Worm (Caenorhabditis elegans) whole organism, L4 larva: ENCODE results near the gene W04H10.5.

Source experiments
- aha-1 ChIP-seq: fragments of 150-350 bp; peaks from one replicate; lab custom pipeline; 2014; ENCODE audit warnings: missing biosample characterization, missing genetic modification characterization
- aly-2 ChIP-seq: sonication (generic microtip); optimal IDR thresholded peaks from 2 replicates; lab custom pipeline; 2018; ENCODE audit warnings: missing biosample characterization, missing genetic modification characterization
- ceh-82 ChIP-seq: sonication (generic microtip); optimal IDR thresholded peaks from 2 replicates; lab custom pipeline; 2017; ENCODE audit warnings: missing biosample characterization, missing genetic modification characterization
- cey-2 ChIP-seq: sonication (generic microtip); optimal IDR thresholded peaks from 3 replicates; lab custom pipeline; 2017; ENCODE audit warnings: missing genetic modification characterization, mild to moderate bottlenecking, missing compliant biosample characterization, antibody characterized with exemption, borderline replicate concordance; ENCODE audit not compliant: insufficient read depth
- daf-8 ChIP-seq: fragments of 200-800 bp; sonication (Bioruptor generic); IDR thresholded peaks from 2 replicates; pipeline ENCODE4 v1.3.6; 2022; ENCODE audit warnings: missing genetic modification characterization, missing compliant biosample characterization
- fkh-10 ChIP-seq: fragments of 150-350 bp; optimal IDR thresholded peaks from 2 replicates; lab custom pipeline; 2014; ENCODE audit warnings: missing biosample characterization, missing genetic modification reagents, missing genetic modification characterization
- gei-8 ChIP-seq: fragments of 200-800 bp; sonication (Bioruptor generic); optimal IDR thresholded peaks from 2 replicates; lab custom pipeline; 2018; ENCODE audit warnings: mild to moderate bottlenecking, missing genetic modification characterization, missing compliant biosample characterization
- hlh-11 ChIP-seq: fragments of 200-800 bp; sonication (Bioruptor generic); optimal IDR thresholded peaks from 2 replicates; lab custom pipeline; 2018; ENCODE audit warnings: mild to moderate bottlenecking, missing genetic modification characterization, missing compliant biosample characterization
- lim-7 ChIP-seq: fragments of 200-800 bp; sonication (Bioruptor generic); IDR thresholded peaks from 2 replicates; pipeline ENCODE4 v1.3.6; 2022; ENCODE audit warnings: missing genetic modification characterization, missing compliant biosample characterization
- lin-38 ChIP-seq: fragments of 200-800 bp; sonication (Bioruptor generic); IDR thresholded peaks from 2 replicates; pipeline ENCODE4 v1.3.6; 2022; ENCODE audit warnings: missing genetic modification reagents, missing genetic modification characterization, missing compliant biosample characterization
- madf-9 ChIP-seq: fragments of 200-800 bp; sonication (Bioruptor generic); conservative IDR thresholded peaks from 2 replicates; pipeline ENCODE4 v1.3.6; 2022; ENCODE audit warnings: missing genetic modification reagents, missing genetic modification characterization, missing compliant biosample characterization
- mes-2 ChIP-seq: sonication (generic microtip); optimal IDR thresholded peaks from 2 replicates; lab custom pipeline; 2016; ENCODE audit warnings: missing genotype, mild to moderate bottlenecking, missing genetic modification characterization, missing compliant biosample characterization; ENCODE audit not compliant: poor library complexity, severe bottlenecking
- nhr-11 ChIP-seq: fragments of 150-350 bp; optimal IDR thresholded peaks from 2 replicates; lab custom pipeline; 2014; ENCODE audit warnings: missing biosample characterization, missing genetic modification characterization
- nhr-237 ChIP-seq: sonication (generic microtip); optimal IDR thresholded peaks from 2 replicates; lab custom pipeline; 2017; ENCODE audit warnings: missing biosample characterization, missing genetic modification characterization
- nhr-48 ChIP-seq: sonication (generic microtip); optimal IDR thresholded peaks from 2 replicates; lab custom pipeline; 2016; ENCODE audit warnings: mild to moderate bottlenecking, missing genetic modification characterization, missing compliant biosample characterization
- php-3 ChIP-seq: fragments of 200-800 bp; sonication (Bioruptor generic); IDR thresholded peaks from 2 replicates; pipeline ENCODE4 v1.3.6; 2022; ENCODE audit warnings: missing genetic modification reagents, missing genetic modification characterization, missing compliant biosample characterization
- sdz-12 ChIP-seq: fragments of 200-800 bp; sonication (Bioruptor generic); optimal IDR thresholded peaks from 2 replicates; lab custom pipeline; 2018; ENCODE audit warnings: mild to moderate bottlenecking, missing genetic modification characterization, missing compliant biosample characterization
- set-16 ChIP-seq: fragments of 200-800 bp; sonication (Bioruptor generic); IDR thresholded peaks from 2 replicates; pipeline ENCODE4 v1.3.6; 2022; ENCODE audit warnings: missing genetic modification reagents, missing genetic modification characterization, missing compliant biosample characterization
- snpc-4 ChIP-seq: fragments of 150-350 bp; optimal IDR thresholded peaks from 2 replicates; lab custom pipeline; 2014; ENCODE audit warnings: missing biosample characterization, missing genetic modification characterization
- unc-62 ChIP-seq, 3 experiments: fragments of 150-350 bp in 1 of 3; sonication (generic microtip); optimal IDR thresholded peaks in 2 of 3; peaks in 1 of 3; 1 replicate in 1 of 3; 2 replicates in 2 of 3; lab custom pipeline; 2014 to 2017; ENCODE audit warnings: missing biosample characterization in 3 of 3, missing genetic modification characterization in 3 of 3, missing genetic modification reagents in 3 of 3, missing genotype in 1 of 3

W04H10.5 gene

DNA sequence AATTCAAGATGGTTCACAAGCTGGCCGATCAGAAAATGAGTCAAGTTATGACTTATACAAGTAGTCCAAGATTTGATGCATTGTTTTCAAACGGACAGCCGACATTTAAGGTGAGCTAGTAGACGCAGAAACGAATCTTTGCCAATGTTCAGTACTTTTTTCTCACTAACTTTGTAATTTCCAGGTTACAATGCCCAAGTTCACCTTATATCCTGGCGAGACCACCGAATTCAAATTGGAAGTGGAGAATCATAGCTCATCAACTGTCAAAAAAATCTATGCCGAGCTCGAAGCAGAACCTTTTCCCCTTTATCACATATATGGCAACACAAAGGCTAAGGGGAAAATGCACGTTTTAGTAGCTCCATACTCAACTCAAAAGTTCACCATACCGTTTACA, 21.8 kb downstream of the W04H10.5 start:
- TF ChIP-seq cey-2 (no peak), unc-62 (GFP tag; optimal IDR thresholded peaks at IDR 0.05 in 1 of 2; lab: Kevin White, UChicago) (peak in 1 of 2 experiments; percentile 95), unc-62 (tag; optimal IDR thresholded peaks at IDR 0.05; lab: Kevin White, UChicago) (no peak), madf-9 (GFP tag; lab: Robert Waterston, UW) (no peak), nhr-237 (tag; lab: Kevin White, UChicago) (no peak)

DNA sequence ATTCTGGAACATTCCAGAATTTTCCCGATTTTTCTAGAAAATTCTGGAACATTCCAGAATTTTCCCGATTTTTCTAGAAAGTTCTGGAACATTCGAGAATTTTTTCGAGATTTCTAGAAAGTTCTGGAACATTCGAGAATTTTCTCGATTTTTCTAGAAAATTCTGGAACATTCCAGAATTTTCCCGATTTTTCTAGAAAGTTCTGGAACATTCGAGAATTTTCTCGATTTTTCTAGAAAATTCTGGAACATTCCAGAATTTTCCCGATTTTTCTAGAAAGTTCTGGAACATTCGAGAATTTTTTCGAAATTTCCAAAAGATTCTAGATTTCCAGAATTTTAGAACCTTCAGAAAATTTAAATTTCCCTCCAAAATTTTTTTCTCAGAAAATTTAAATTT, 26.4 kb downstream of the W04H10.5 start:
- TF ChIP-seq lim-7 (GFP tag; lab: Robert Waterston, UW) = peak; percentile 48; the same call in 1 of the 2 replicates

DNA sequence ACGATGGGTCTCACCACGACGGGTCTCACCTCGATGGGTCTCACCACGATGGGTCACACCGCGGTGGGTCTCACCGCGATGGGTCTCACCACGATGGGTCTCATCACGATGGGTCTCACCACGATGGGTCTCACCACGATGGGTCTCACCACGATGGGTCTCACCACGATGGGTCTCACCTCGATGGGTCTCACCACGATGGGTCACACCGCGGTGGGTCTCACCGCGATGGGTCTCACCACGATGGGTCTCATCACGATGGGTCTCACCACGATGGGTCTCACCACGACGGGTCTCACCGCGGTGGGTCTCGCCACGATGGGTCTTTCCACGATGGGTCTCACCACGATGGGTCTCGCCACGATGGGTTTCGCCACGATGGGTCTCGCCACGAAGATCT, 27.0 kb downstream of the W04H10.5 start:
- peak; percentile 81 for TF ChIP-seq set-16 (GFP tag; lab: Robert Waterston, UW)

ce11 chrII:633984-634383, 27.9 kb downstream of the W04H10.5 start, which contains the start of gene T04B8.1:
Gene T04B8.1, plus strand, starts transcription at chrII:634284.
- TF ChIP-seq php-3 (no peak), aha-1 (tag; lab: Kevin White, UChicago) (peak; percentile 29)
- TF ChIP-seq, all 104 proteins: peak for 1

DNA sequence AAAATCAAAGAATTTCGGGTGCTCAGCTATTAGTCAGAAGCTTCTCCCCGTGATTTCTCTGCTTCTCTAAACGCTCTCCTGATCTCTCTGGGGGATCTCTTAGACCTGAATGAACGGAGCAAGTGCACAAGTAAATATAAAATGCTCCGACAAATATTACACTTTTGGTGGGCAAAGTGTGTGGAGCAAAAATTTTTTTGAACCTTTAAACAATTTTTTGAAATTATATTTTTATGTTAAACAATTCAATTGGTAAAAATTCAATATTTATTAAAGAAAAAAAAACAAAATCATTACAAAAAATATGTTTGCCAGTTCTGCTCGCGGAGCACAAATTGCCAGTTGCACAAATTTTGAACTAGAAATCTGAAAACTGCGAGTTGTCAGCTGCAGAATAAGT, 33.3 kb downstream of the W04H10.5 start, which contains the start of gene K07E8.6:
TSS of gene K07E8.6 (minus strand) at position 101 of the 400 bp plus-strand sequence.
- TF ChIP-seq hlh-11 (tag; lab: Kevin White, UChicago) (no peak), aly-2 (no peak), nhr-11 (tag; lab: Kevin White, UChicago) (no peak), php-3 (no peak)

DNA sequence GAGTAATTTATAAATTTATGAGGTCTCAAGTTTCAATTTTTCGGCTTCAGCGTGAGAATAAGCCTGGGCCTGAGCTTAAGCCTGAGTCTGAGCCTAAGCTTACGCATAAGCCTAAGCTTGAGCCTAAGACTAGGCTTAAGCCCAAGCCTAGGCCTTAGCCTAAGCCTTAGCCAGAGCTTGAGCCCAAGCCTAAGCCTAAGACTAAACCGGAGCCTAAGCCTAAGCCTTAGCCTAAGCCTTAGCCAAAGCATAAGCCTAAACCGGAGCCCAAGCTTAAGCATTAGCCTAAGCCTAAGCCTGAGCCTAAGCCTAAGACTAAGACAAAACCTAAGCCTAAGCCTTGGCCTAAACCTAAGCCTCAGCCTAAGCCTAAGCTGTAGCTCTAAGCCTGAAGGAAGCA, 37.6 kb downstream of the W04H10.5 start:
- TF ChIP-seq ceh-82 (tag; lab: Kevin White, UChicago) (no peak), daf-8 (GFP tag; lab: Robert Waterston, UW) (no peak), snpc-4 (no peak), nhr-48 (no peak)

ce11 chrII:650321-651005, 44.3 kb downstream of the W04H10.5 start, which contains the start of the genes K07E8.7 and frpr-14:
Gene K07E8.7, minus strand, starts transcription at chrII:650367.
Gene frpr-14, plus strand, starts transcription at chrII:650955.
- TF ChIP-seq mes-2 (tag; lab: Kevin White, UChicago) (peak; percentile 32), lin-38 (GFP tag; lab: Robert Waterston, UW) (peak; percentile 46), gei-8 (GFP tag; lab: Kevin White, UChicago) (no peak), aha-1 (tag; lab: Kevin White, UChicago) (peak; percentile 24), fkh-10 (GFP tag; lab: Kevin White, UChicago) (no peak)

ce11 chrII:651324-651723, 45.2 kb downstream of the W04H10.5 start:
- peak in 1 of 2 experiments; percentile 12 for TF ChIP-seq unc-62 (GFP tag; optimal IDR thresholded peaks at IDR 0.05 in 1 of 2; lab: Kevin White, UChicago)
- no peak for TF ChIP-seq unc-62 (tag; optimal IDR thresholded peaks at IDR 0.05; lab: Kevin White, UChicago)
- no peak for TF ChIP-seq sdz-12 (GFP tag; lab: Kevin White, UChicago)
